Worm (Caenorhabditis elegans) whole organism, L1 larva: ENCODE measurements around the gene B0353.1.

Source experiments
- aha-1 ChIP-seq: fragments of 150-350 bp; optimal IDR thresholded peaks from 2 replicates; lab custom pipeline; 2014; ENCODE audit warnings: missing biosample characterization, missing genetic modification characterization
- alr-1 ChIP-seq: fragments of 200-800 bp; sonication (Bioruptor generic); optimal IDR thresholded peaks from 2 replicates; lab custom pipeline; 2018; ENCODE audit warnings: borderline replicate concordance, mild to moderate bottlenecking, missing genetic modification characterization, missing compliant biosample characterization
- aly-2 ChIP-seq: fragments of 150-350 bp; optimal IDR thresholded peaks from 2 replicates; lab custom pipeline; 2014; ENCODE audit warnings: missing biosample characterization, missing genetic modification characterization
- ama-1 ChIP-seq: fragments of 150-350 bp; optimal IDR thresholded peaks from 2 replicates; lab custom pipeline; 2014
- blmp-1 ChIP-seq: fragments of 150-350 bp; optimal IDR thresholded peaks from 2 replicates; lab custom pipeline; 2014; ENCODE audit warnings: missing biosample characterization, missing genetic modification characterization
- ceh-88 ChIP-seq: fragments of 200-800 bp; sonication (Bioruptor generic); IDR thresholded peaks from 2 replicates; pipeline ENCODE4 v1.3.6; 2022; ENCODE audit warnings: missing genetic modification characterization, missing compliant biosample characterization
- ceh-90 ChIP-seq: sonication (generic microtip); optimal IDR thresholded peaks from 2 replicates; lab custom pipeline; 2016; ENCODE audit warnings: missing genetic modification characterization, missing compliant biosample characterization
- ces-1 ChIP-seq: fragments of 150-350 bp; optimal IDR thresholded peaks from 2 replicates; lab custom pipeline; 2014; ENCODE audit warnings: missing biosample characterization, missing genetic modification reagents, missing genetic modification characterization
- dpl-1 ChIP-seq, 3 experiments: fragments of 150-350 bp in 2 of 3; sonication (generic microtip) in 1 of 3; optimal IDR thresholded peaks; 2 replicates each; lab custom pipeline; 2014 to 2017; ENCODE audit warnings: missing biosample characterization in 3 of 3, missing genetic modification characterization in 3 of 3, missing genetic modification reagents in 3 of 3
- dsc-1 ChIP-seq: sonication (generic microtip); optimal IDR thresholded peaks from 2 replicates; lab custom pipeline; 2016; ENCODE audit warnings: mild to moderate bottlenecking, missing genetic modification characterization, missing compliant biosample characterization
- efl-3 ChIP-seq: fragments of 200-800 bp; sonication (Bioruptor generic); optimal IDR thresholded peaks from 2 replicates; lab custom pipeline; 2018; ENCODE audit warnings: mild to moderate bottlenecking, missing genetic modification characterization, missing compliant biosample characterization
- egl-13 ChIP-seq: sonication (generic microtip); optimal IDR thresholded peaks from 2 replicates; lab custom pipeline; 2016; ENCODE audit warnings: missing genotype, missing genetic modification reagents, missing genetic modification characterization, missing compliant biosample characterization
- egl-27 ChIP-seq, 2 experiments: fragments of 150-350 bp in 1 of 2; sonication (generic microtip); optimal IDR thresholded peaks; 3 replicates each; lab custom pipeline; 2017 to 2018; ENCODE audit warnings: missing biosample characterization in 2 of 2, missing genetic modification characterization in 2 of 2, missing genetic modification reagents in 2 of 2
- elt-3 ChIP-seq, 6 experiments: fragments of 150-350 bp in 1 of 6; sonication (generic microtip); optimal IDR thresholded peaks; 2 replicates each; lab custom pipeline; 2017 to 2018; ENCODE audit warnings: missing biosample characterization in 6 of 6, missing genetic modification characterization in 6 of 6, inconsistent platforms in 1 of 6
- fkh-10 ChIP-seq: sonication (generic microtip); optimal IDR thresholded peaks from 2 replicates; lab custom pipeline; 2017; ENCODE audit warnings: missing biosample characterization, missing genetic modification reagents, missing genetic modification characterization
- fos-1 ChIP-seq: fragments of 150-350 bp; optimal IDR thresholded peaks from 2 replicates; lab custom pipeline; 2014; ENCODE audit warnings: missing biosample characterization, missing genetic modification characterization
- hlh-17 ChIP-seq: fragments of 200-800 bp; sonication (Bioruptor generic); optimal IDR thresholded peaks from 2 replicates; lab custom pipeline; 2018; ENCODE audit warnings: missing genetic modification characterization, mild to moderate bottlenecking, missing compliant biosample characterization, moderate library complexity, borderline replicate concordance
- irx-1 ChIP-seq: sonication (generic microtip); optimal IDR thresholded peaks from 2 replicates; lab custom pipeline; 2016; ENCODE audit warnings: missing genetic modification characterization, missing compliant biosample characterization
- lin-13 ChIP-seq: fragments of 150-350 bp; optimal IDR thresholded peaks from 2 replicates; lab custom pipeline; 2014; ENCODE audit warnings: missing biosample characterization, missing genetic modification reagents, missing genetic modification characterization
- lin-15B ChIP-seq: fragments of 150-350 bp; sonication (generic microtip); optimal IDR thresholded peaks from 3 replicates; lab custom pipeline; 2014; ENCODE audit warnings: missing biosample characterization, missing genetic modification characterization
- lin-39 ChIP-seq: fragments of 150-350 bp; optimal IDR thresholded peaks from 2 replicates; lab custom pipeline; 2014; ENCODE audit warnings: missing biosample characterization, missing genetic modification reagents, missing genetic modification characterization
- lir-3 ChIP-seq: sonication (generic microtip); optimal IDR thresholded peaks from 2 replicates; lab custom pipeline; 2016; ENCODE audit warnings: mild to moderate bottlenecking, missing genetic modification characterization, moderate library complexity, missing compliant biosample characterization; ENCODE audit not compliant: poor library complexity
- lsy-2 ChIP-seq, 2 experiments: fragments of 150-350 bp; optimal IDR thresholded peaks; 2 replicates each; lab custom pipeline; 2014; ENCODE audit warnings: missing biosample characterization in 2 of 2, missing genetic modification characterization in 2 of 2
- mdl-1 ChIP-seq, 2 experiments: fragments of 150-350 bp; optimal IDR thresholded peaks; 2 replicates each; lab custom pipeline; 2014 to 2017; ENCODE audit warnings: missing biosample characterization in 2 of 2, missing genetic modification characterization in 2 of 2, inconsistent platforms in 1 of 2
- nhr-11 ChIP-seq: fragments of 150-350 bp; optimal IDR thresholded peaks from 2 replicates; lab custom pipeline; 2014; ENCODE audit warnings: missing biosample characterization, missing genetic modification characterization
- nhr-20 ChIP-seq: sonication (generic microtip); optimal IDR thresholded peaks from 2 replicates; lab custom pipeline; 2016; ENCODE audit warnings: mild to moderate bottlenecking, missing genetic modification characterization, missing compliant biosample characterization
- nhr-71 ChIP-seq: sonication (generic microtip); optimal IDR thresholded peaks from 2 replicates; lab custom pipeline; 2016; ENCODE audit warnings: mild to moderate bottlenecking, missing genetic modification characterization, moderate library complexity, missing compliant biosample characterization
- nhr-77 ChIP-seq: fragments of 150-350 bp; optimal IDR thresholded peaks from 2 replicates; lab custom pipeline; 2014; ENCODE audit warnings: missing biosample characterization, missing genetic modification characterization
- pax-3 ChIP-seq: fragments of 200-800 bp; sonication (Bioruptor generic); optimal IDR thresholded peaks from 2 replicates; lab custom pipeline; 2018; ENCODE audit warnings: mild to moderate bottlenecking, missing genetic modification characterization, moderate library complexity, missing compliant biosample characterization
- pqm-1 ChIP-seq: sonication (generic microtip); optimal IDR thresholded peaks from 3 replicates; lab custom pipeline; 2017; ENCODE audit warnings: missing biosample characterization, missing genetic modification characterization
- skn-1 ChIP-seq: fragments of 150-350 bp; optimal IDR thresholded peaks from 2 replicates; lab custom pipeline; 2014; ENCODE audit warnings: missing biosample characterization, missing genetic modification characterization
- snpc-4 ChIP-seq: fragments of 150-350 bp; optimal IDR thresholded peaks from 2 replicates; lab custom pipeline; 2014; ENCODE audit warnings: missing biosample characterization, missing genetic modification characterization
- sup-37 ChIP-seq: fragments of 200-800 bp; sonication (Bioruptor generic); optimal IDR thresholded peaks from 2 replicates; lab custom pipeline; 2018; ENCODE audit warnings: mild to moderate bottlenecking, missing genetic modification characterization, missing compliant biosample characterization
- tbx-2 ChIP-seq: sonication (generic microtip); optimal IDR thresholded peaks from 2 replicates; lab custom pipeline; 2016; ENCODE audit warnings: missing genetic modification characterization, missing compliant biosample characterization
- unc-130 ChIP-seq: fragments of 150-350 bp; optimal IDR thresholded peaks from 2 replicates; lab custom pipeline; 2017; ENCODE audit warnings: missing biosample characterization, missing genetic modification characterization, inconsistent platforms
- unc-62 ChIP-seq: fragments of 150-350 bp; optimal IDR thresholded peaks from 2 replicates; lab custom pipeline; 2014; ENCODE audit warnings: missing biosample characterization, missing genetic modification reagents, missing genetic modification characterization
- unc-86 ChIP-seq: sonication (generic microtip); optimal IDR thresholded peaks from 2 replicates; lab custom pipeline; 2016; ENCODE audit warnings: missing genetic modification characterization, missing compliant biosample characterization
- xbp-1 ChIP-seq: sonication (generic microtip); optimal IDR thresholded peaks from 2 replicates; lab custom pipeline; 2016; ENCODE audit warnings: missing genetic modification characterization, missing compliant biosample characterization
- zip-4 ChIP-seq: fragments of 200-800 bp; sonication (Bioruptor generic); optimal IDR thresholded peaks from 2 replicates; lab custom pipeline; 2018; ENCODE audit warnings: mild to moderate bottlenecking, missing genetic modification characterization, moderate library complexity, missing compliant biosample characterization

The B0353.1 gene

ce11 chrIII:541766-542165 is 14.0 kb upstream of the B0353.1 start, which contains the start of gene T22F7.1:
Gene T22F7.1, plus strand, starts transcription at chrIII:542066.
- TF ChIP-seq efl-3 (GFP tag; lab: Kevin White, UChicago): no peak
- no peak for TF ChIP-seq alr-1 (tag; lab: Kevin White, UChicago)
- TF ChIP-seq egl-27 (tag; optimal IDR thresholded peaks at IDR 0.05; lab: Kevin White, UChicago): no peak
- no peak for TF ChIP-seq pax-3 (tag; lab: Kevin White, UChicago)
- TF ChIP-seq aly-2 (tag; lab: Kevin White, UChicago): no peak
- TF ChIP-seq ceh-88 (GFP tag; lab: Robert Waterston, UW): no peak
- no peak for TF ChIP-seq lin-13
- no peak for TF ChIP-seq xbp-1 (tag; lab: Kevin White, UChicago)
- no peak for TF ChIP-seq sup-37
- no peak for TF ChIP-seq mdl-1 (tag; optimal IDR thresholded peaks at IDR 0.05; lab: Kevin White, UChicago)
- no peak for TF ChIP-seq irx-1 (tag; lab: Kevin White, UChicago)
- no peak for TF ChIP-seq lin-39 (tag; lab: Kevin White, UChicago)
- TF ChIP-seq unc-86 (tag; lab: Kevin White, UChicago): no peak
- TF ChIP-seq fkh-10 (GFP tag; lab: Kevin White, UChicago): no peak
- TF ChIP-seq dsc-1 (tag; lab: Kevin White, UChicago): no peak
- TF ChIP-seq, all 84 proteins: peak for 0

ce11 chrIII:547709-548108 is 8.0 kb upstream of the B0353.1 start:
- TF ChIP-seq aha-1 (tag; lab: Kevin White, UChicago) (no peak), ama-1 (lab: Kevin White, UChicago) (no peak), nhr-71 (no peak), dpl-1 (GFP tag; optimal IDR thresholded peaks at IDR 0.05; lab: Kevin White, UChicago) (no peak), unc-130 (tag; lab: Kevin White, UChicago) (no peak), hlh-17 (no peak), elt-3 (tag; optimal IDR thresholded peaks at IDR 0.05; lab: Kevin White, UChicago) (no peak), egl-13 (tag; lab: Kevin White, UChicago) (no peak), lin-15B (tag; lab: Kevin White, UChicago) (no peak), xbp-1 (tag; lab: Kevin White, UChicago) (no peak), zip-4 (no peak), tbx-2 (tag; lab: Kevin White, UChicago) (no peak), pqm-1 (tag; lab: Kevin White, UChicago) (no peak), lir-3 (no peak), blmp-1 (tag; lab: Kevin White, UChicago) (no peak), skn-1 (no peak), sup-37 (no peak), unc-62 (GFP tag; lab: Kevin White, UChicago) (no peak)

- no peak for TF ChIP-seq ceh-90 (tag; lab: Kevin White, UChicago)
- no peak for TF ChIP-seq egl-13 (tag; lab: Kevin White, UChicago)
- no peak for TF ChIP-seq dsc-1 (tag; lab: Kevin White, UChicago)
- TF ChIP-seq blmp-1 (tag; lab: Kevin White, UChicago): peak; percentile 74
- TF ChIP-seq, all 84 proteins: peak for 1
These were observed 6.5 kb upstream of the B0353.1 start for ce11 chrIII:549231-549630.

ce11 chrIII:558083-558482 is 2.3 kb downstream of the B0353.1 start:
- TF ChIP-seq ces-1 (GFP tag; lab: Kevin White, UChicago): no peak
- TF ChIP-seq egl-13 (tag; lab: Kevin White, UChicago): no peak
- no peak for TF ChIP-seq nhr-77 (tag; lab: Kevin White, UChicago)
- no peak for TF ChIP-seq nhr-20 (tag; lab: Kevin White, UChicago)
- no peak for TF ChIP-seq fos-1
- TF ChIP-seq tbx-2 (tag; lab: Kevin White, UChicago): no peak
- TF ChIP-seq nhr-71: no peak
- no peak for TF ChIP-seq lir-3
- no peak for TF ChIP-seq lsy-2 (tag; optimal IDR thresholded peaks at IDR 0.05; lab: Kevin White, UChicago)
- no peak for TF ChIP-seq snpc-4 (tag; lab: Kevin White, UChicago)
- TF ChIP-seq nhr-11 (tag; lab: Kevin White, UChicago): no peak
